Fruit fly (Drosophila melanogaster): Measurements from ENCODE around the gene btl.

- TF ChIP-seq Snoo (tag; optimal IDR thresholded peaks at IDR 0.05) = no peak
- no peak for TF ChIP-seq Pif1B (GFP tag; optimal IDR thresholded peaks at IDR 0.05)
- TF ChIP-seq gl (tag; optimal IDR thresholded peaks at IDR 0.05) = no peak
- no peak for TF ChIP-seq CG13204 (GFP tag; optimal IDR thresholded peaks at IDR 0.05)
These were observed 50.0 kb downstream of the btl start for dm6 chr3L:14125616-14126015.

Data from whole organism, pupa.